Worm (Caenorhabditis elegans) whole organism, L3 larva: Measurements from ENCODE around the gene nhr-176.

Experiments used
- nfya-1 ChIP-seq: sonication (generic microtip); optimal IDR thresholded peaks from 2 replicates; lab custom pipeline; 2017; ENCODE audit warnings: missing genetic modification characterization, mild to moderate bottlenecking, missing compliant biosample characterization, antibody characterized with exemption, moderate library complexity; ENCODE audit not compliant: insufficient read depth
- nhr-25 ChIP-seq: sonication (generic microtip); optimal IDR thresholded peaks from 2 replicates; lab custom pipeline; 2017; ENCODE audit warnings: missing biosample characterization, missing genetic modification characterization
- tbx-2 ChIP-seq: sonication (generic microtip); optimal IDR thresholded peaks from 2 replicates; lab custom pipeline; 2016; ENCODE audit warnings: mild to moderate bottlenecking, missing genetic modification characterization, missing compliant biosample characterization
- ztf-4 ChIP-seq: fragments of 150-350 bp; optimal IDR thresholded peaks from 2 replicates; lab custom pipeline; 2014; ENCODE audit warnings: missing biosample characterization, missing genetic modification characterization

DNA sequence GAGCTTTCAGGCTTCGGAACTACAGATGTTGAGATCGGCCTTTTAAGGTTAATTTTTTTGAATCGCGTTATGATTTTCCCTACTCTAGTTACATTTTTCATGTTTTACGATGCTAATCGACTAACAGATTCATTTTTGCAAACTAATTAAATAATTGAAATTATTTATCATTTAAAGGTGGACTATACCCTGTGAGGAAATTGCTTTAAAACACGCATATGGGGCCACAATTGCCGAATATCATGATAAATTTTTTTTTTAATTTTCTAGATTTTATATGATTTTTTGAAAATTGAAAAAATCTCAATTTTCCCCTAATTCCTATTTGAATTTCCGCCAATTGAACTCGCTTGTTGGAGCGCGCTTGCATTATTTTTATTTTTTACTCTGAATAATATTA is 9.1 kb upstream of the nhr-176 start, which contains the start of gene fbxa-100:
- TF ChIP-seq nhr-25 (tag; lab: Kevin White, UChicago) = no peak
- TF ChIP-seq ztf-4 = no peak
- TF ChIP-seq nfya-1 (tag; lab: Kevin White, UChicago) = no peak
- no peak for TF ChIP-seq tbx-2 (tag; lab: Kevin White, UChicago)
